Worm (Caenorhabditis elegans) whole organism, L2 larva: ENCODE measurements around the gene F58F9.1.

Source experiments
- F13H6.1 ChIP-seq: sonication (generic microtip); optimal IDR thresholded peaks from 2 replicates; lab custom pipeline; 2016; ENCODE audit warnings: missing genetic modification characterization, missing compliant biosample characterization
- R02D3.7 ChIP-seq: fragments of 150-350 bp; optimal IDR thresholded peaks from 2 replicates; lab custom pipeline; 2014; ENCODE audit warnings: missing biosample characterization, missing genetic modification characterization
- egl-27 ChIP-seq: sonication (generic microtip); optimal IDR thresholded peaks from 3 replicates; lab custom pipeline; 2017; ENCODE audit warnings: missing biosample characterization, missing genetic modification reagents, missing genetic modification characterization
- fos-1 ChIP-seq: fragments of 150-350 bp; optimal IDR thresholded peaks from 2 replicates; lab custom pipeline; 2014; ENCODE audit warnings: missing biosample characterization, missing genetic modification characterization
- lin-13 ChIP-seq: fragments of 150-350 bp; optimal IDR thresholded peaks from 2 replicates; lab custom pipeline; 2014; ENCODE audit warnings: missing biosample characterization, missing genetic modification reagents, missing genetic modification characterization
- nhr-10 ChIP-seq: sonication (generic microtip); optimal IDR thresholded peaks from 2 replicates; lab custom pipeline; 2017; ENCODE audit warnings: missing biosample characterization, missing genetic modification characterization
- nhr-12 ChIP-seq: fragments of 150-350 bp; optimal IDR thresholded peaks from 2 replicates; lab custom pipeline; 2014; ENCODE audit warnings: missing biosample characterization, missing genetic modification characterization
- nhr-237 ChIP-seq: fragments of 150-350 bp; optimal IDR thresholded peaks from 2 replicates; lab custom pipeline; 2014; ENCODE audit warnings: missing biosample characterization, missing genetic modification characterization
- snpc-4 ChIP-seq: fragments of 150-350 bp; optimal IDR thresholded peaks from 2 replicates; lab custom pipeline; 2014; ENCODE audit warnings: missing biosample characterization, missing genetic modification characterization
- unc-55 ChIP-seq: fragments of 150-350 bp; sonication (generic microtip); optimal IDR thresholded peaks from 3 replicates; lab custom pipeline; 2014; ENCODE audit warnings: missing biosample characterization, missing genetic modification reagents, missing genetic modification characterization
- unc-62 ChIP-seq: fragments of 150-350 bp; optimal IDR thresholded peaks from 2 replicates; lab custom pipeline; 2014; ENCODE audit warnings: missing biosample characterization, missing genetic modification reagents, missing genetic modification characterization

DNA sequence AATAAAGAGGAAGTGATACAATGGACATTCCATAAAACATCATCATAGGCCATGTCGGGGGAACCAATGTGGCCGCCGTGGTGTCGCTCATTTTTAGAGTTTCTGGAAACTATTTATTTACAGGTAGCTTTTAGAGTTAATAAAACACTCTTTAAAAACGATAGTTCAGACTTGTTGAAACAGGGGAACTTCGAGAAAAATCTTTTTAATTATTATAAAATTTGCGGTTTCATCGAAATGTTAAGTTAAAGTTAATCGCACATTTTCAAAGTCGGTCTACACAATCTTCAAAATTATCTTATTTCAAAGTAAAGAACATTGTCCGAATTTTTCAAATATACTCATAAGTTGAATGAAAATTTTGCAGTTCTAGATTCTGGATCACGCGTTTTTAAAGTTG, 34.6 kb downstream of the F58F9.1 start, which contains the start of gene ops-1:
- TF ChIP-seq egl-27 (tag; lab: Kevin White, UChicago), result no peak
- no peak for TF ChIP-seq F13H6.1 (tag; lab: Kevin White, UChicago)
- TF ChIP-seq nhr-10 (tag; lab: Kevin White, UChicago), result no peak
- TF ChIP-seq unc-62, result no peak
- TF ChIP-seq lin-13 (GFP tag; lab: Kevin White, UChicago), result no peak
- no peak for TF ChIP-seq R02D3.7 (tag; lab: Kevin White, UChicago)
- TF ChIP-seq nhr-237, result no peak
- TF ChIP-seq fos-1, result no peak
- no peak for TF ChIP-seq nhr-12 (tag; lab: Kevin White, UChicago)
- TF ChIP-seq unc-55, result no peak
- TF ChIP-seq snpc-4 (tag; lab: Kevin White, UChicago), result no peak
